Fruit fly (Drosophila melanogaster) whole organism, embryonic: ENCODE data around the gene Sfp33A2.

Source experiments
- Hr3 ChIP-seq: fragments of 200-800 bp; sonication (Bioruptor generic); optimal IDR thresholded peaks from 3 replicates; lab custom pipeline; 2016; ENCODE audit warnings: missing biosample characterization, missing genetic modification characterization
- Sox102F ChIP-seq: fragments of 200-800 bp; sonication (Bioruptor generic); optimal IDR thresholded peaks from 2 replicates; lab custom pipeline; 2018; ENCODE audit warnings: missing biosample characterization, mild to moderate bottlenecking, missing genetic modification characterization, moderate library complexity
- Sry-δ ChIP-seq: fragments of 200-800 bp; sonication (Bioruptor generic); optimal IDR thresholded peaks from 2 replicates; lab custom pipeline; 2016; ENCODE audit warnings: missing biosample characterization, missing genetic modification characterization
- fd102C ChIP-seq: fragments of 200-800 bp; sonication (Bioruptor generic); optimal IDR thresholded peaks from 2 replicates; lab custom pipeline; 2018; ENCODE audit warnings: missing biosample characterization, mild to moderate bottlenecking, missing genetic modification characterization, moderate library complexity
- grn ChIP-seq: fragments of 200-800 bp; sonication (Bioruptor generic); optimal IDR thresholded peaks from 3 replicates; lab custom pipeline; 2017; ENCODE audit warnings: missing biosample characterization, missing genetic modification characterization
- pho ChIP-seq: fragments of 200-800 bp; sonication (Bioruptor generic); optimal IDR thresholded peaks from 2 replicates; lab custom pipeline; 2016; ENCODE audit warnings: missing biosample characterization, missing genetic modification characterization
- tna ChIP-seq: fragments of 200-800 bp; sonication (Bioruptor generic); IDR thresholded peaks from 2 replicates; pipeline ENCODE4 v1.3.6; 2022; ENCODE audit warnings: missing biosample characterization, missing genetic modification characterization; ENCODE audit not compliant: partially characterized antibody
- wdn ChIP-seq: fragments of 200-800 bp; sonication (Bioruptor generic); IDR thresholded peaks from 2 replicates; pipeline ENCODE4 v1.3.6; 2022; ENCODE audit warnings: missing biosample characterization, missing genetic modification characterization
- zfh2 ChIP-seq: fragments of 200-800 bp; sonication (Bioruptor generic); optimal IDR thresholded peaks from 2 replicates; lab custom pipeline; 2016; ENCODE audit warnings: missing biosample characterization, missing genetic modification characterization

dm6 chr2L:11837413-11837812 is at the start of gene Sfp33A2:
- TF ChIP-seq tna (GFP tag; lab: Robert Waterston, UW) (no peak), Hr3 (GFP tag; lab: Kevin White, UChicago) (no peak), zfh2 (GFP tag; lab: Kevin White, UChicago) (no peak), fd102C (GFP tag; lab: Kevin White, UChicago) (no peak), wdn (GFP tag; lab: Robert Waterston, UW) (no peak), pho (no peak), Sry-δ (GFP tag; lab: Kevin White, UChicago) (no peak), Sox102F (GFP tag; lab: Kevin White, UChicago) (no peak), grn (GFP tag; lab: Kevin White, UChicago) (no peak)
